Fruit fly (Drosophila melanogaster) whole organism, embryonic: ENCODE results near the gene CG32813.

Experiments
- CG10979 ChIP-seq: fragments of 200-800 bp; sonication (Bioruptor generic); optimal IDR thresholded peaks from 2 replicates; lab custom pipeline; 2018; ENCODE audit warnings: missing biosample characterization, mild to moderate bottlenecking, missing genetic modification characterization, moderate library complexity
- CG16779 ChIP-seq: fragments of 200-800 bp; sonication (Bioruptor generic); IDR thresholded peaks from 2 replicates; pipeline ENCODE4 v1.3.6; 2022; ENCODE audit warnings: missing biosample characterization, missing genetic modification characterization
- CG8478 ChIP-seq: fragments of >200 bp; optimal IDR thresholded peaks from 2 replicates; lab custom pipeline; 2018
- CTCF ChIP-seq: fragments of 200-800 bp; sonication (Bioruptor generic); optimal IDR thresholded peaks from 2 replicates; lab custom pipeline; 2017; ENCODE audit warnings: missing biosample characterization, mild to moderate bottlenecking, missing genetic modification characterization, moderate library complexity
- Gsc ChIP-seq: fragments of 200-800 bp; sonication (Bioruptor generic); IDR thresholded peaks from 2 replicates; pipeline ENCODE4 v1.3.6; 2022; ENCODE audit warnings: missing biosample characterization, missing genetic modification characterization
- Lim3 ChIP-seq: fragments of 200-800 bp; sonication (Bioruptor generic); IDR thresholded peaks from 2 replicates; pipeline ENCODE4 v1.3.6; 2022; ENCODE audit warnings: missing biosample characterization, missing genetic modification characterization
- Rfx ChIP-seq: fragments of 200-800 bp; sonication (Bioruptor generic); IDR thresholded peaks from 2 replicates; pipeline ENCODE4 v1.3.6; 2022; ENCODE audit warnings: missing biosample characterization, missing genetic modification characterization
- Stat92E ChIP-seq, 3 experiments: fragments of >200 bp in 2 of 3; fragments of 200-800 bp in 1 of 3; sonication (Bioruptor generic) in 1 of 3; optimal IDR thresholded peaks; 2 replicates each; lab custom pipeline; 2017 to 2019; ENCODE audit warnings: missing biosample characterization in 3 of 3, missing genetic modification characterization in 3 of 3, mild to moderate bottlenecking in 1 of 3, moderate library complexity in 1 of 3
- tgo ChIP-seq: fragments of 200-800 bp; sonication (Bioruptor generic); IDR thresholded peaks from 3 replicates; pipeline ENCODE4 v1.3.6; 2022; ENCODE audit warnings: missing biosample characterization, missing genetic modification characterization

DNA sequence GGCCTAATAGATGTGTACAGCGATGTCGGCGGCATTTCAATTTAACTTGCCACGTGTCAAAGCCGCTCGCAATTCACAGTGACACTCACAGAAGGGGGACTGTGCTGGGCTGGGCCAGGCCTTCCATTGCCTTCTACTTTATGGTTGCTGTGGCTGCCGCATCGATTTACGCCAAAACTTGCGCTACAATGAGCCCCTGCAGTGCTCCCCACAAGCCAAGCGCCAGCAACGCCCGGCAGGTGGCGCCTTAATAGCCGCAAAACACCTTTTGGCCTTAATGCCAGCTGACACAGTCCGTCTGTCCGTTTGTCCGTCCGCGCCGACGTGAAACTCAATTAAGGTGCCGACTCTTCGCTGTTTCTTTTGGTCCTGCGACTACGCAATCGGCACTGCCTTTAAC, 24.3 kb downstream of the CG32813 start:
- TF ChIP-seq Stat92E (GFP tag; optimal IDR thresholded peaks at IDR 0.05; lab: Kevin White, UChicago) = no peak
- TF ChIP-seq Rfx (GFP tag; lab: Robert Waterston, UW) = no peak
- peak; percentile 83 for TF ChIP-seq CTCF (GFP tag; lab: Kevin White, UChicago)
- no peak for TF ChIP-seq CG8478 (lab: Kevin White, UChicago)
- TF ChIP-seq CG10979 (tag; lab: Kevin White, UChicago) = no peak
- no peak for TF ChIP-seq Gsc (GFP tag; lab: Robert Waterston, UW)
- TF ChIP-seq tgo = no peak
- TF ChIP-seq Lim3 = no peak
- TF ChIP-seq CG16779 (GFP tag; lab: Robert Waterston, UW) = no peak
